Fruit fly (Drosophila melanogaster) whole organism, adult: Measurements from ENCODE around the gene CycT.
A peak's percentile ranks its signal among the peaks of the same experiment; 100 is the strongest.

Source experiments
- CG11617 ChIP-seq: fragments of 200-800 bp; sonication (Bioruptor generic); optimal IDR thresholded peaks from 2 replicates; lab custom pipeline; 2017; ENCODE audit warnings: mild to moderate bottlenecking, missing biosample characterization, missing genetic modification reagents, missing genetic modification characterization
- CG12768 ChIP-seq: fragments of 200-800 bp; sonication (Bioruptor generic); optimal IDR thresholded peaks from 2 replicates; lab custom pipeline; 2017; ENCODE audit warnings: missing biosample characterization, missing genetic modification characterization, mild to moderate bottlenecking, moderate library complexity, missing genetic modification reagents
- CG14711 ChIP-seq: fragments of 200-800 bp; sonication (Bioruptor generic); optimal IDR thresholded peaks from 2 replicates; lab custom pipeline; 2018; ENCODE audit warnings: missing biosample characterization, mild to moderate bottlenecking, missing genetic modification characterization, moderate library complexity
- CG1620 ChIP-seq: fragments of 200-800 bp; sonication (Bioruptor generic); optimal IDR thresholded peaks from 2 replicates; lab custom pipeline; 2016; ENCODE audit warnings: missing biosample characterization, missing genetic modification characterization
- CG33017 ChIP-seq: fragments of 200-800 bp; sonication (Bioruptor generic); optimal IDR thresholded peaks from 2 replicates; lab custom pipeline; 2018; ENCODE audit warnings: missing biosample characterization, mild to moderate bottlenecking, missing genetic modification characterization, moderate library complexity
- CG5204 ChIP-seq: fragments of 200-800 bp; sonication (Bioruptor generic); optimal IDR thresholded peaks from 2 replicates; lab custom pipeline; 2016; ENCODE audit warnings: missing biosample characterization, missing genetic modification characterization
- CG7045 ChIP-seq: fragments of 200-800 bp; sonication (Bioruptor generic); optimal IDR thresholded peaks from 2 replicates; lab custom pipeline; 2017; ENCODE audit warnings: missing biosample characterization, mild to moderate bottlenecking, missing genetic modification characterization
- CG7101 ChIP-seq: fragments of 200-800 bp; sonication (Bioruptor generic); optimal IDR thresholded peaks from 2 replicates; lab custom pipeline; 2018; ENCODE audit warnings: missing biosample characterization, mild to moderate bottlenecking, missing genetic modification characterization, moderate library complexity
- Clk ChIP-seq: fragments of 200-800 bp; sonication (Bioruptor generic); optimal IDR thresholded peaks from 2 replicates; lab custom pipeline; 2017; ENCODE audit warnings: missing biosample characterization, missing genetic modification characterization
- Crg-1 ChIP-seq: fragments of 200-800 bp; sonication (Bioruptor generic); optimal IDR thresholded peaks from 2 replicates; lab custom pipeline; 2016; ENCODE audit warnings: missing biosample characterization, missing genetic modification characterization
- Hr96 ChIP-seq: fragments of 200-800 bp; sonication (Bioruptor generic); optimal IDR thresholded peaks from 2 replicates; lab custom pipeline; 2016; ENCODE audit warnings: missing biosample characterization, missing genetic modification characterization
- Mnt ChIP-seq: fragments of 200-800 bp; sonication (Bioruptor generic); optimal IDR thresholded peaks from 2 replicates; lab custom pipeline; 2016; ENCODE audit warnings: missing biosample characterization, mild to moderate bottlenecking, missing genetic modification characterization
- bab1 ChIP-seq: fragments of 200-800 bp; sonication (Bioruptor generic); optimal IDR thresholded peaks from 3 replicates; lab custom pipeline; 2019; ENCODE audit warnings: missing biosample characterization, mild to moderate bottlenecking, missing genetic modification characterization, moderate library complexity
- cic ChIP-seq: fragments of 200-800 bp; sonication (Bioruptor generic); optimal IDR thresholded peaks from 2 replicates; lab custom pipeline; 2017; ENCODE audit warnings: missing biosample characterization, mild to moderate bottlenecking, missing genetic modification characterization, moderate library complexity
- cnc ChIP-seq, 2 experiments: fragments of >200 bp; optimal IDR thresholded peaks; 2 replicates each; lab custom pipeline; 2017
- kay ChIP-seq: fragments of 200-800 bp; sonication (Bioruptor generic); peaks from one replicate; lab custom pipeline; 2016; ENCODE audit warnings: missing biosample characterization, missing genetic modification characterization, borderline replicate concordance
- ovo ChIP-seq: fragments of 200-800 bp; sonication (Bioruptor generic); optimal IDR thresholded peaks from 2 replicates; lab custom pipeline; 2016; ENCODE audit warnings: missing biosample characterization, missing genetic modification characterization
- pad ChIP-seq: fragments of 200-800 bp; sonication (Bioruptor generic); optimal IDR thresholded peaks from 3 replicates; lab custom pipeline; 2017; ENCODE audit warnings: missing biosample characterization, missing genetic modification characterization, mild to moderate bottlenecking, moderate library complexity, missing genetic modification reagents
- tj ChIP-seq: fragments of 200-800 bp; sonication (Bioruptor generic); optimal IDR thresholded peaks from 3 replicates; lab custom pipeline; 2017; ENCODE audit warnings: missing biosample characterization, mild to moderate bottlenecking, missing genetic modification characterization, moderate library complexity
- toe ChIP-seq: fragments of 200-800 bp; sonication (Bioruptor generic); optimal IDR thresholded peaks from 2 replicates; lab custom pipeline; 2016; ENCODE audit warnings: missing biosample characterization, missing genetic modification characterization

The CycT gene

DNA sequence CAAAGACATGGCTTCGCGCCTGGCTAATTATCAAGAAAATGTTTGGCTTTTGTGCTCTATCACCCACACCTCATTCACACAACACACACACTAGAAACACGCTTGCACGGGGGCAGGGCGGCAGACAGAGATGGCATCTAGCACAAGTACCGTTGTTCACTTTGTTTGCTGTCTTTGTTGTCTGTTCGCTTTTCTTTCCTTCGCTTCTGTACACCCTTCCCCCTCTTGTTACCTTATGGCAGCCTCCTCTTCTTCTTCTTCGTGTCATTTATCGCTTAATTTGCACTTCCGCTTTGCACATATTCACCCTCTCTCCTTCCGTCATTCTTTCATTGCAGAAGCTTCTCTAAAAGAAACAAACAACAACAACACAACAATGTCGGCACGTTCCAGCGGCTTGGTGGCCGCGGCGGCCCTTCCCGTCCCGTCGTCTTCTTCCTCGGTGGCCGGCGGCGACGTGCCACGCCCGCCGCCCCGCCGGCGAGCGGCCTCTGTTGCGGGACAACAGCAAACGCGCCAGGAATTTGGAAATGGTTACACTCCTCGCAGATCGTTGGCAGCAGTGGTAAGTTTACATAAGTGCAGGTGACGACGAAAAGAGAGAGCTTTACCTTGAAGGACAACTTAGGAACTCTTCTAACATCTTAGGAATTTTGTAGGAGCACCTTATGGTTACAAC is 27.0 kb downstream of the CycT start:
- peak; percentile 15 for TF ChIP-seq CG1620 (GFP tag; lab: Kevin White, UChicago)
- no peak for TF ChIP-seq Mnt (GFP tag; lab: Kevin White, UChicago)
- TF ChIP-seq tj (GFP tag; lab: Kevin White, UChicago) = peak; percentile 91
- TF ChIP-seq CG14711 (tag; lab: Kevin White, UChicago) = no peak
- no peak for TF ChIP-seq bab1 (GFP tag; lab: Kevin White, UChicago)
- no peak for TF ChIP-seq CG7101 (tag; lab: Kevin White, UChicago)
- TF ChIP-seq ovo = peak; percentile 89
- TF ChIP-seq pad (GFP tag; lab: Kevin White, UChicago) = peak; percentile 85
- no peak for TF ChIP-seq cnc (optimal IDR thresholded peaks at IDR 0.05; lab: Kevin White, UChicago)

DNA sequence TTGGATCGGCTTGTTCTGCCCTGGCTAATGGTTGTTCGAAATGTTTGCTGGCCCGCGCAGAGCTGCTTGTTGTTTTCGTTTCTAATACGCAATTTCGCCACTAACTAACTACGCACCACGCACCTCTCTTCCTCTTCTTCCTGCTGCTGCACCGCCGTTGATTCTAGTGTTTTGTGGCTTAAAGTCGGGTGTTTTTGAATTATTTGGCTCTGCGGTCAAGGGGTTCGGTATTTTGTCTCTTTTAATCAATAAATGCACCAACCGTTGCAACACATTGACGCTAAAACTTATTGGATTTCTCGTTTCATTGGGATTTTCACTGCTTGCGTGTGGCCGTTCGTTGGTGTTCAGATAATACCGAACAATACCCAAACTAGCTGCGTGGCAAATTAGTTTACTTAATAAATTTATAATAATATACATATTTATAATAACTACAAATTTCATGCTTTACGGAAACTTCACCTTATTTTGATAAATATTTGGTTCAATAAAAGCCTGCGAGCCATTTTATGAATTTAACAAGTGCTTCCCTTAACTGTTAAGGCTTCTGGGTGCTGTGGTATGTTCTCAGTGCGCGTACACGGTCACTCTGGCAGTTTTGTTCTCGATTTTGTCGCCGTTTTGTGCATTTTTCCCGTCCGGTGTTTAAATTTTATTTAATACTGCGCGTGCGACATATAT is 27.9 kb downstream of the CycT start, which contains the start of the genes Edc3 and Nedd4:
Edc3 (minus strand) TSS at position 351 of the 684 bp plus-strand sequence.
Nedd4 (plus strand) TSS at position 571 of the 684 bp plus-strand sequence.
- TF ChIP-seq pad (GFP tag; lab: Kevin White, UChicago) (no peak), CG5204 (GFP tag; lab: Kevin White, UChicago) (no peak), CG7045 (GFP tag; lab: Kevin White, UChicago) (peak; percentile 17), cic (GFP tag; lab: Kevin White, UChicago) (peak; percentile 7), bab1 (GFP tag; lab: Kevin White, UChicago) (no peak), cnc (optimal IDR thresholded peaks at IDR 0.05; lab: Kevin White, UChicago) (no peak), toe (GFP tag; lab: Kevin White, UChicago) (no peak), tj (GFP tag; lab: Kevin White, UChicago) (no peak), kay (no peak), CG14711 (tag; lab: Kevin White, UChicago) (peak; percentile 19), CG11617 (peak; percentile 47), CG7101 (tag; lab: Kevin White, UChicago) (peak; percentile 36), CG33017 (tag; lab: Kevin White, UChicago) (no peak), Crg-1 (peak; percentile 23), Mnt (GFP tag; lab: Kevin White, UChicago) (peak; percentile 52), CG12768 (GFP tag; lab: Kevin White, UChicago) (no peak), Hr96 (GFP tag; lab: Kevin White, UChicago) (no peak), Clk (GFP tag; lab: Kevin White, UChicago) (no peak), CG1620 (GFP tag; lab: Kevin White, UChicago) (no peak), ovo (no peak)

DNA sequence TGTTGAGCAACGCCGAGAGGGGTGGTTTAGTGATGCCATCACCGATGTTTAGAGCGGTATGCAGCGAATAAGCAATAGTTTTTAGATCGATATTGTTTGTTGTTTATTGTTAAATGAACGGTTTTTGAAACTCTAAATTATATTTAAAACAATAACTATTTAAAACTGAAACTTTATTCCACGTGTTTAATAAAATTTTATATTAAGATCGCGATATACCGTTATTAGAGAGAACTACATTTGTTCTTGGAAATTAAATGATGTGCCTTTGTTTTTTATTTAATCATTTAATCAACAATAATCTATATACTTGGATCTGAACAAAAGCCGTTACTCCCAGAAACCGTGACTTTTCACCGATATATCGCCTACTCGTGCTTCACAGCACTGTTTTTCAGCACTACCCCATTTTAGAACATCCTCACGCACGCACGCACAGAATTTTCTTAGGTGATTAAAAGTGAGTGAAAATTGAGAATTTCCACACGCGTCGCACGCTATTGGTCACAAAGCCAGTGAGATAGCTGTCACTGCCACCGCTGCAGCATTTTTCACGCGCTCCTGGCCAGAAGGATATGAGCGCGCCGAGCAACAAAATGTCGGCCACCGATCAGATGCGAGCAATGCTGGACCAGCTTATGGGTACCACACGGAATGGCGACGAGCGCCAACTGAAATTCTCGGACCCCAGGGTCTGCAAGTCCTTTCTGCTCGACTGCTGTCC is 43.5 kb downstream of the CycT start, which contains the start of the genes U4-U6-60K and CG7564:
U4-U6-60K (minus strand) TSS at position 20 of the 724 bp plus-strand sequence.
CG7564 (plus strand) TSS at position 406 of the 724 bp plus-strand sequence.
- peak; percentile 54 for TF ChIP-seq CG7045 (GFP tag; lab: Kevin White, UChicago)
- TF ChIP-seq CG5204 (GFP tag; lab: Kevin White, UChicago) = peak; percentile 68
- peak; percentile 68 for TF ChIP-seq CG7101 (tag; lab: Kevin White, UChicago)
- peak; percentile 77 for TF ChIP-seq ovo
- peak; percentile 80 for TF ChIP-seq pad (GFP tag; lab: Kevin White, UChicago)
- peak; percentile 77 for TF ChIP-seq toe (GFP tag; lab: Kevin White, UChicago)
- TF ChIP-seq Crg-1 = peak; percentile 81
- TF ChIP-seq bab1 (GFP tag; lab: Kevin White, UChicago) = peak; percentile 6
- peak; percentile 81 for TF ChIP-seq CG1620 (GFP tag; lab: Kevin White, UChicago)
- TF ChIP-seq CG12768 (GFP tag; lab: Kevin White, UChicago) = peak; percentile 62
- no peak for TF ChIP-seq cic (GFP tag; lab: Kevin White, UChicago)
- peak; percentile 28 for TF ChIP-seq CG33017 (tag; lab: Kevin White, UChicago)
- peak; percentile 57 for TF ChIP-seq CG14711 (tag; lab: Kevin White, UChicago)
- peak; percentile 79 for TF ChIP-seq Clk (GFP tag; lab: Kevin White, UChicago)
- TF ChIP-seq Hr96 (GFP tag; lab: Kevin White, UChicago) = peak; percentile 64
- no peak for TF ChIP-seq kay
- TF ChIP-seq CG11617 = peak; percentile 74
- TF ChIP-seq cnc (optimal IDR thresholded peaks at IDR 0.05; lab: Kevin White, UChicago) = no peak
- TF ChIP-seq Mnt (GFP tag; lab: Kevin White, UChicago) = peak; percentile 64
- peak; percentile 52 for TF ChIP-seq tj (GFP tag; lab: Kevin White, UChicago)

DNA sequence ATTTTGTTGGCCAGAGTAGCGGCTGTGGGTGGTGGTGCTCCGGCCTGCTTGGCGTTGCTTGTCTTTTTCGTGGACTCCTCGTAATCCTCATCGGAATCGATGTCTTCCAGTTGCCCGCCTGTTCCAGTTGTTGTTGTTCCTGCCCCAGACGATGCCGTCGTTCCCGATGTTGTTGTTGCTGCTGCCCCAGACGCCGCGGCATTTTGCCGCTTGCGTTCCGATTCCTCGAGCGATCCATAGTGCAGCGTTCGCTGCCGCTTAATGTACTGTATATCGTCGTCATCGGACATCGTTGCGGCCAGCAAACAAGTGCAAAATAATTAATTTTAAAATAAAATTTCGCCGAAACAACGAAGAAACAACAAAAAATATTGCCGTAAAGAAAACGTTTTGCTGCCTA is 44.1 kb downstream of the CycT start:
- no peak for TF ChIP-seq CG1620 (GFP tag; lab: Kevin White, UChicago)
- no peak for TF ChIP-seq pad (GFP tag; lab: Kevin White, UChicago)
- no peak for TF ChIP-seq Clk (GFP tag; lab: Kevin White, UChicago)
- no peak for TF ChIP-seq cnc (optimal IDR thresholded peaks at IDR 0.05; lab: Kevin White, UChicago)
- TF ChIP-seq CG33017 (tag; lab: Kevin White, UChicago) = no peak
- TF ChIP-seq Hr96 (GFP tag; lab: Kevin White, UChicago) = no peak
- TF ChIP-seq bab1 (GFP tag; lab: Kevin White, UChicago) = no peak
- TF ChIP-seq Mnt (GFP tag; lab: Kevin White, UChicago) = no peak
- no peak for TF ChIP-seq CG12768 (GFP tag; lab: Kevin White, UChicago)
- no peak for TF ChIP-seq CG14711 (tag; lab: Kevin White, UChicago)
- no peak for TF ChIP-seq toe (GFP tag; lab: Kevin White, UChicago)
- TF ChIP-seq CG7045 (GFP tag; lab: Kevin White, UChicago) = no peak
- no peak for TF ChIP-seq Crg-1
- no peak for TF ChIP-seq tj (GFP tag; lab: Kevin White, UChicago)
